Fruit fly (Drosophila melanogaster) whole organism, embryonic: ENCODE results near the gene Socs36E.
A peak's percentile ranks its signal among the peaks of the same experiment; 100 is the strongest.

Experiments
- Antp ChIP-seq: fragments of 200-800 bp; sonication (Bioruptor generic); optimal IDR thresholded peaks from 3 replicates; lab custom pipeline; 2016; ENCODE audit warnings: missing biosample characterization, missing genetic modification characterization
- CG10979 ChIP-seq: fragments of 200-800 bp; sonication (Bioruptor generic); optimal IDR thresholded peaks from 2 replicates; lab custom pipeline; 2018; ENCODE audit warnings: missing biosample characterization, mild to moderate bottlenecking, missing genetic modification characterization, moderate library complexity
- CG12744 ChIP-seq: fragments of 200-800 bp; sonication (Bioruptor generic); optimal IDR thresholded peaks from 2 replicates; lab custom pipeline; 2016; ENCODE audit warnings: missing biosample characterization, missing genetic modification characterization
- CG12769 ChIP-seq: fragments of 200-800 bp; sonication (Bioruptor generic); optimal IDR thresholded peaks from 2 replicates; lab custom pipeline; 2019; ENCODE audit warnings: missing biosample characterization, mild to moderate bottlenecking, missing genetic modification characterization, moderate library complexity
- CG15073 ChIP-seq: fragments of 200-800 bp; sonication (Bioruptor generic); optimal IDR thresholded peaks from 2 replicates; lab custom pipeline; 2016; ENCODE audit warnings: missing biosample characterization, missing genetic modification characterization
- CG15479 ChIP-seq: fragments of 200-800 bp; sonication (Bioruptor generic); optimal IDR thresholded peaks from 3 replicates; lab custom pipeline; 2019; ENCODE audit warnings: missing biosample characterization, mild to moderate bottlenecking, missing genetic modification characterization, moderate library complexity
- CG1602 ChIP-seq: fragments of 200-800 bp; sonication (Bioruptor generic); optimal IDR thresholded peaks from 3 replicates; lab custom pipeline; 2016; ENCODE audit warnings: missing biosample characterization, missing genetic modification characterization
- CG18262 ChIP-seq: fragments of 200-800 bp; optimal IDR thresholded peaks from 3 replicates; lab custom pipeline; 2019; ENCODE audit warnings: missing biosample characterization, mild to moderate bottlenecking, missing genetic modification characterization, moderate library complexity
- CG18764 ChIP-seq: fragments of 200-800 bp; sonication (Bioruptor generic); optimal IDR thresholded peaks from 3 replicates; lab custom pipeline; 2016; ENCODE audit warnings: missing biosample characterization, missing genetic modification characterization
- CG2120 ChIP-seq: fragments of 200-800 bp; sonication (Bioruptor generic); optimal IDR thresholded peaks from 3 replicates; lab custom pipeline; 2016; ENCODE audit warnings: missing biosample characterization, missing genetic modification characterization
- CG30431 ChIP-seq: fragments of 200-800 bp; sonication (Bioruptor generic); optimal IDR thresholded peaks from 2 replicates; lab custom pipeline; 2017; ENCODE audit warnings: missing biosample characterization, missing genetic modification characterization
- CG31441 ChIP-seq: fragments of 200-800 bp; sonication (Bioruptor generic); IDR thresholded peaks from 2 replicates; pipeline ENCODE4 v1.3.6; 2022; ENCODE audit warnings: missing biosample characterization, missing genetic modification characterization
- CG32772 ChIP-seq: fragments of 200-800 bp; sonication (Bioruptor generic); IDR thresholded peaks from 2 replicates; pipeline ENCODE4 v1.3.6; 2022; ENCODE audit warnings: missing biosample characterization, missing genetic modification characterization
- CG33213 ChIP-seq: fragments of 200-800 bp; sonication (Bioruptor generic); optimal IDR thresholded peaks from 3 replicates; lab custom pipeline; 2016; ENCODE audit warnings: missing biosample characterization, missing genetic modification characterization
- CG4328 ChIP-seq: fragments of 200-800 bp; sonication (Bioruptor generic); optimal IDR thresholded peaks from 3 replicates; lab custom pipeline; 2017; ENCODE audit warnings: missing biosample characterization, missing genetic modification reagents, missing genetic modification characterization
- CG4820 ChIP-seq: fragments of 200-800 bp; sonication (Bioruptor generic); optimal IDR thresholded peaks from 3 replicates; lab custom pipeline; 2016; ENCODE audit warnings: missing biosample characterization, missing genetic modification characterization
- CG5245 ChIP-seq: fragments of 200-800 bp; sonication (Bioruptor generic); optimal IDR thresholded peaks from 3 replicates; lab custom pipeline; 2016; ENCODE audit warnings: missing biosample characterization, missing genetic modification characterization
- CG6813 ChIP-seq: fragments of 200-800 bp; sonication (Bioruptor generic); optimal IDR thresholded peaks from 2 replicates; lab custom pipeline; 2017; ENCODE audit warnings: missing biosample characterization, missing genetic modification characterization, mild to moderate bottlenecking, moderate library complexity, missing genetic modification reagents
- CG8281 ChIP-seq: fragments of 200-800 bp; sonication (Bioruptor generic); optimal IDR thresholded peaks from 2 replicates; lab custom pipeline; 2018; ENCODE audit warnings: missing biosample characterization, mild to moderate bottlenecking, missing genetic modification characterization, moderate library complexity
- CG9215 ChIP-seq: fragments of 200-800 bp; sonication (Bioruptor generic); IDR thresholded peaks from 2 replicates; pipeline ENCODE4 v1.3.6; 2022; ENCODE audit warnings: missing biosample characterization, missing genetic modification characterization
- D ChIP-seq, 2 experiments: fragments of 200-800 bp in 1 of 2; fragments of >200 bp in 1 of 2; sonication (Bioruptor generic) in 1 of 2; optimal IDR thresholded peaks; 2 replicates in 1 of 2; 3 replicates in 1 of 2; lab custom pipeline; 2017; ENCODE audit warnings: mild to moderate bottlenecking in 1 of 2, missing biosample characterization in 1 of 2, missing genetic modification characterization in 1 of 2, missing genetic modification reagents in 1 of 2
- Dbx ChIP-seq: fragments of 200-800 bp; sonication (Bioruptor generic); IDR thresholded peaks from 3 replicates; pipeline ENCODE4 v1.3.6; 2022; ENCODE audit warnings: missing biosample characterization, missing genetic modification characterization
- Doc2 ChIP-seq: fragments of 200-800 bp; sonication (Bioruptor generic); IDR thresholded peaks from 2 replicates; pipeline ENCODE4 v1.3.6; 2022; ENCODE audit warnings: missing biosample characterization, missing genetic modification characterization
- Ets65A ChIP-seq: fragments of 200-800 bp; sonication (Bioruptor generic); peaks from one replicate; lab custom pipeline; 2016; ENCODE audit warnings: missing biosample characterization, missing genetic modification characterization
- Ets97D ChIP-seq: fragments of 200-800 bp; sonication (Bioruptor generic); optimal IDR thresholded peaks from 3 replicates; lab custom pipeline; 2016; ENCODE audit warnings: missing biosample characterization, missing genetic modification characterization
- HLHmδ ChIP-seq: fragments of 200-800 bp; sonication (Bioruptor generic); optimal IDR thresholded peaks from 2 replicates; lab custom pipeline; 2018; ENCODE audit warnings: missing biosample characterization, mild to moderate bottlenecking, missing genetic modification characterization, moderate library complexity
- Hey ChIP-seq: fragments of 200-800 bp; sonication (Bioruptor generic); optimal IDR thresholded peaks from 3 replicates; lab custom pipeline; 2018; ENCODE audit warnings: missing biosample characterization, mild to moderate bottlenecking, missing genetic modification characterization
- Hr51 ChIP-seq, 2 experiments: fragments of 200-800 bp; sonication (Bioruptor generic); optimal IDR thresholded peaks; 2 replicates in 1 of 2; 3 replicates in 1 of 2; lab custom pipeline; 2016 to 2018; ENCODE audit warnings: missing biosample characterization in 2 of 2, missing genetic modification characterization in 2 of 2, mild to moderate bottlenecking in 1 of 2, moderate library complexity in 1 of 2
- Mes4 ChIP-seq: fragments of 200-800 bp; sonication (Bioruptor generic); optimal IDR thresholded peaks from 2 replicates; lab custom pipeline; 2016; ENCODE audit warnings: missing biosample characterization, missing genetic modification characterization
- PHDP ChIP-seq: fragments of 200-800 bp; sonication (Bioruptor generic); optimal IDR thresholded peaks from 3 replicates; lab custom pipeline; 2018; ENCODE audit warnings: missing biosample characterization, mild to moderate bottlenecking, missing genetic modification characterization, moderate library complexity
- Spps ChIP-seq: fragments of 200-800 bp; sonication (Bioruptor generic); optimal IDR thresholded peaks from 2 replicates; lab custom pipeline; 2018; ENCODE audit warnings: missing biosample characterization, mild to moderate bottlenecking, missing genetic modification characterization
- Sry-δ ChIP-seq: fragments of 200-800 bp; sonication (Bioruptor generic); optimal IDR thresholded peaks from 2 replicates; lab custom pipeline; 2016; ENCODE audit warnings: missing biosample characterization, missing genetic modification characterization
- Xbp1 ChIP-seq: fragments of 200-800 bp; sonication (Bioruptor generic); optimal IDR thresholded peaks from 3 replicates; lab custom pipeline; 2016; ENCODE audit warnings: missing biosample characterization, mild to moderate bottlenecking, missing genetic modification characterization
- bab2 ChIP-seq: fragments of 200-800 bp; sonication (Bioruptor generic); optimal IDR thresholded peaks from 2 replicates; lab custom pipeline; 2016; ENCODE audit warnings: missing biosample characterization, missing genetic modification characterization
- bsh ChIP-seq, 2 experiments: fragments of 200-800 bp; sonication (Bioruptor generic); optimal IDR thresholded peaks; 2 replicates each; lab custom pipeline; 2017 to 2018; ENCODE audit warnings: mild to moderate bottlenecking in 2 of 2, missing biosample characterization in 2 of 2, missing genetic modification characterization in 2 of 2, moderate library complexity in 1 of 2
- crc ChIP-seq: fragments of 200-800 bp; sonication (Bioruptor generic); optimal IDR thresholded peaks from 2 replicates; lab custom pipeline; 2016; ENCODE audit warnings: missing biosample characterization, missing genetic modification characterization
- dan ChIP-seq: fragments of 200-800 bp; sonication (Bioruptor generic); IDR thresholded peaks from 2 replicates; pipeline ENCODE4 v1.3.6; 2022; ENCODE audit warnings: missing biosample characterization, missing genetic modification characterization
- disco-r ChIP-seq: fragments of 200-800 bp; sonication (Bioruptor generic); optimal IDR thresholded peaks from 2 replicates; lab custom pipeline; 2016; ENCODE audit warnings: missing biosample characterization, missing genetic modification characterization
- ems ChIP-seq: fragments of 200-800 bp; sonication (Bioruptor generic); optimal IDR thresholded peaks from 3 replicates; lab custom pipeline; 2016; ENCODE audit warnings: missing biosample characterization, missing genetic modification characterization
- ewg ChIP-seq: fragments of 200-800 bp; sonication (Bioruptor generic); optimal IDR thresholded peaks from 3 replicates; lab custom pipeline; 2017; ENCODE audit warnings: mild to moderate bottlenecking, missing biosample characterization, missing genetic modification reagents, missing genetic modification characterization
- gro ChIP-seq: fragments of 200-800 bp; sonication (Bioruptor generic); optimal IDR thresholded peaks from 2 replicates; lab custom pipeline; 2016; ENCODE audit warnings: missing biosample characterization, missing genetic modification characterization
- h ChIP-seq: fragments of >200 bp; optimal IDR thresholded peaks from 2 replicates; lab custom pipeline; 2017
- insv ChIP-seq, 2 experiments: fragments of 200-800 bp; sonication (Bioruptor generic); optimal IDR thresholded peaks; 3 replicates each; lab custom pipeline; 2016 to 2018; ENCODE audit warnings: missing biosample characterization in 2 of 2, missing genetic modification characterization in 2 of 2
- jing ChIP-seq: fragments of 200-800 bp; sonication (Bioruptor generic); optimal IDR thresholded peaks from 2 replicates; lab custom pipeline; 2018; ENCODE audit warnings: missing biosample characterization, mild to moderate bottlenecking, missing genetic modification characterization
- kni ChIP-seq: fragments of 200-800 bp; sonication (Bioruptor generic); optimal IDR thresholded peaks from 3 replicates; lab custom pipeline; 2017; ENCODE audit warnings: mild to moderate bottlenecking, missing biosample characterization, missing genetic modification reagents, missing genetic modification characterization
- run ChIP-seq: fragments of 200-800 bp; sonication (Bioruptor generic); optimal IDR thresholded peaks from 3 replicates; lab custom pipeline; 2018; ENCODE audit warnings: missing biosample characterization, mild to moderate bottlenecking, missing genetic modification characterization
- sens ChIP-seq: fragments of 200-800 bp; sonication (Bioruptor generic); peaks from one replicate; lab custom pipeline; 2016; ENCODE audit warnings: missing biosample characterization, missing genetic modification characterization
- trem ChIP-seq: fragments of 200-800 bp; optimal IDR thresholded peaks from 3 replicates; lab custom pipeline; 2019; ENCODE audit warnings: missing biosample characterization, mild to moderate bottlenecking, missing genetic modification characterization, moderate library complexity
- unpg ChIP-seq: fragments of 200-800 bp; sonication (Bioruptor generic); optimal IDR thresholded peaks from 3 replicates; lab custom pipeline; 2018; ENCODE audit warnings: missing biosample characterization, mild to moderate bottlenecking, missing genetic modification characterization, moderate library complexity

Socs36E gene

dm6 chr2L:18121367-18122230 lies 30.6 kb downstream of the Socs36E start (continued):
- TF ChIP-seq disco-r (GFP tag; lab: Kevin White, UChicago) (no peak), CG30431 (GFP tag; lab: Kevin White, UChicago) (peak; percentile 16), ems (GFP tag; lab: Kevin White, UChicago) (peak; percentile 42), sens (GFP tag; lab: Kevin White, UChicago) (peak; percentile 79), CG8281 (tag; lab: Kevin White, UChicago) (no peak), CG6813 (GFP tag; lab: Kevin White, UChicago) (peak; percentile 4), h (lab: Kevin White, UChicago) (no peak), PHDP (tag; lab: Kevin White, UChicago) (peak; percentile 40), insv (GFP tag; optimal IDR thresholded peaks at IDR 0.05; lab: Kevin White, UChicago) (no peak), ewg (peak; percentile 7), dan (GFP tag; lab: Robert Waterston, UW) (no peak), kni (no peak), crc (no peak), Mes4 (peak; percentile 14), CG18262 (tag; lab: Kevin White, UChicago) (peak; percentile 35), Antp (GFP tag; lab: Kevin White, UChicago) (peak; percentile 61), CG15073 (GFP tag; lab: Kevin White, UChicago) (no peak), CG9215 (GFP tag; lab: Robert Waterston, UW) (peak; percentile 52), CG4820 (peak; percentile 60), CG1602 (GFP tag; lab: Kevin White, UChicago) (peak; percentile 26), CG15479 (GFP tag; lab: Kevin White, UChicago) (no peak), CG12744 (GFP tag; lab: Kevin White, UChicago) (no peak), HLHmδ (no peak), Hr51 (GFP tag; optimal IDR thresholded peaks at IDR 0.05; lab: Kevin White, UChicago) (peak in 1 of 2 experiments; percentile 42), run (tag; lab: Kevin White, UChicago) (no peak), Ets65A (GFP tag; lab: Kevin White, UChicago) (peak; percentile 94), CG33213 (GFP tag; lab: Kevin White, UChicago) (no peak), Doc2 (GFP tag; lab: Robert Waterston, UW) (no peak), CG12769 (tag; lab: Kevin White, UChicago) (peak; percentile 65), CG31441 (peak; percentile 53), Hey (no peak), CG4328 (GFP tag; lab: Kevin White, UChicago) (no peak), Dbx (GFP tag; lab: Robert Waterston, UW) (0 out of 3 replicates have a peak, but pooled peaks have one; percentile 10), bab2 (GFP tag; lab: Kevin White, UChicago) (peak; percentile 20), gro (GFP tag; lab: Kevin White, UChicago) (peak; percentile 15), Ets97D (peak; percentile 14), CG5245 (GFP tag; lab: Kevin White, UChicago) (peak; percentile 43), D (optimal IDR thresholded peaks at IDR 0.05; lab: Kevin White, UChicago) (no peak), D (GFP tag; optimal IDR thresholded peaks at IDR 0.05; lab: Kevin White, UChicago) (peak; percentile 30), CG10979 (tag; lab: Kevin White, UChicago) (no peak), CG18764 (GFP tag; lab: Kevin White, UChicago) (peak; percentile 3), Spps (no peak), Xbp1 (GFP tag; lab: Kevin White, UChicago) (peak; percentile 53), CG32772 (GFP tag; lab: Robert Waterston, UW) (peak; percentile 38; the same call in 1 of the 2 replicates), jing (peak; percentile 25), trem (tag; lab: Kevin White, UChicago) (peak; percentile 1), unpg (peak; percentile 53), CG2120 (GFP tag; lab: Kevin White, UChicago) (peak; percentile 57), bsh (GFP tag; optimal IDR thresholded peaks at IDR 0.05; lab: Kevin White, UChicago) (peak; percentile 54 to 84), Sry-δ (GFP tag; lab: Kevin White, UChicago) (peak; percentile 15)
